Worm (Caenorhabditis elegans): ENCODE measurements around the gene dmsr-10.

- TF ChIP-seq elt-3 (tag; optimal IDR thresholded peaks at IDR 0.05) (no peak), ztf-4 (tag; optimal IDR thresholded peaks at IDR 0.05) (no peak), F16B12.6 (tag; optimal IDR thresholded peaks at IDR 0.05) (no peak), nhr-12 (tag; optimal IDR thresholded peaks at IDR 0.05) (no peak), nhr-19 (GFP tag; conservative IDR thresholded peaks at IDR 0.05) (no peak), ama-1 (optimal IDR thresholded peaks at IDR 0.05) (no peak), fos-1 (tag; optimal IDR thresholded peaks at IDR 0.05) (no peak), ceh-90 (tag; optimal IDR thresholded peaks at IDR 0.05) (no peak), snpc-4 (tag; optimal IDR thresholded peaks at IDR 0.05) (no peak), nhr-71 (tag; optimal IDR thresholded peaks at IDR 0.05) (no peak)
These were observed 28.0 kb downstream of the dmsr-10 start, which contains the start of gene ZC404.16 for ce11 chrV:6773735-6774134.
